Worm (Caenorhabditis elegans): Measurements from ENCODE around the gene best-19.

- TF ChIP-seq crh-2 (tag; optimal IDR thresholded peaks at IDR 0.05) (no peak), nhr-77 (tag; optimal IDR thresholded peaks at IDR 0.05) (no peak), elt-1 (tag; optimal IDR thresholded peaks at IDR 0.05) (no peak), ztf-11 (tag; optimal IDR thresholded peaks at IDR 0.05) (no peak), mdl-1 (tag; optimal IDR thresholded peaks at IDR 0.05) (no peak), mbf-1 (tag; optimal IDR thresholded peaks at IDR 0.05) (no peak), ztf-4 (tag; optimal IDR thresholded peaks at IDR 0.05) (no peak)
These were observed 42.2 kb downstream of the best-19 start for ce11 chrIV:325640-326039.

Measured in whole organism, L2 larva.